Fruit fly (Drosophila melanogaster): ENCODE measurements around the gene Mst27D.

Mst27D gene

DNA sequence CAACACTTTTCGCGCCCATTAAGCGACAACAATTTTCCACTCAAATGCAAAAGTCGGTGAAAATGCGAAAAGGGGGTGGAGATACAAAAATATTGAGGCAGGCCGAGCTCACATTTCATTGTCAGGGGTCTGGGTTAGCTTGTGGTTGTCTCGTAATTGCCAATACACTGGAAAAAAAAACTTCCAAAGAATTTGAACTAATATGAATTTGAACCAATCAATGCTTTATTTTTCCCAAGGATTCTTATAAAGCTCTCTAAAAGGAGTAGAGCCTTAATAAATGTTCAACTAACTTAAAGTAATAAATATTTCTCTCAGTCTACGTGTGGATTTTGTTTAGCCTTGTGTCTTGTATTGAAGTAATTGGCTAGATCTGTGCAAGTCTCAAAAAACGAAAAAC, 12.4 kb upstream of the Mst27D start (continued):
- peak; percentile 37 for TF ChIP-seq Blimp-1 (GFP tag; optimal IDR thresholded peaks at IDR 0.05)
- no peak for TF ChIP-seq CG8359 (GFP tag; optimal IDR thresholded peaks at IDR 0.05; ENCODE audit: borderline replicate concordance)
- TF ChIP-seq sisA (GFP tag; IDR thresholded peaks at IDR 0.05): peak; percentile 13; the same call in 1 of the 2 replicates
- no peak for TF ChIP-seq insv (GFP tag; optimal IDR thresholded peaks at IDR 0.05)
- TF ChIP-seq dm (GFP tag; optimal IDR thresholded peaks at IDR 0.05): no peak
- no peak for TF ChIP-seq CG15514 (GFP tag; optimal IDR thresholded peaks at IDR 0.05)
- TF ChIP-seq dpn (GFP tag; optimal IDR thresholded peaks at IDR 0.05): peak in 1 of 2 experiments; percentile 20
- no peak for TF ChIP-seq fd102C (GFP tag; optimal IDR thresholded peaks at IDR 0.05)
- TF ChIP-seq CG9215 (GFP tag; IDR thresholded peaks at IDR 0.05): no peak
- no peak for TF ChIP-seq Optix (GFP tag; IDR thresholded peaks at IDR 0.05)
- TF ChIP-seq Neu2 (GFP tag; optimal IDR thresholded peaks at IDR 0.05; ENCODE audit: borderline replicate concordance): no peak
- no peak for TF ChIP-seq shn (GFP tag; optimal IDR thresholded peaks at IDR 0.05)
- no peak for TF ChIP-seq CG17186 (GFP tag; optimal IDR thresholded peaks at IDR 0.05)
- TF ChIP-seq Elba2 (GFP tag; optimal IDR thresholded peaks at IDR 0.05): no peak
- no peak for TF ChIP-seq grn (GFP tag; optimal IDR thresholded peaks at IDR 0.05)
- no peak for TF ChIP-seq CG13296 (GFP tag; optimal IDR thresholded peaks at IDR 0.05)
- TF ChIP-seq lov (optimal IDR thresholded peaks at IDR 0.05): no peak
- 0 out of 3 replicates have a peak, but pooled peaks have one; percentile 51 for TF ChIP-seq lov (GFP tag; IDR thresholded peaks at IDR 0.05)
- no peak for TF ChIP-seq CG4617 (GFP tag; optimal IDR thresholded peaks at IDR 0.05; ENCODE audit: borderline replicate concordance)
- no peak for TF ChIP-seq CG12769 (tag; optimal IDR thresholded peaks at IDR 0.05)
- TF ChIP-seq sug (tag; optimal IDR thresholded peaks at IDR 0.05): no peak
- no peak for TF ChIP-seq CG7745 (tag; optimal IDR thresholded peaks at IDR 0.05)
- peak; percentile 25 for TF ChIP-seq az2 (GFP tag; optimal IDR thresholded peaks at IDR 0.05)
- TF ChIP-seq trem (tag; optimal IDR thresholded peaks at IDR 0.05): no peak
- TF ChIP-seq ATbp (GFP tag; optimal IDR thresholded peaks at IDR 0.05): no peak
- no peak for TF ChIP-seq Mad (GFP tag; optimal IDR thresholded peaks at IDR 0.05)
- TF ChIP-seq CG2875 (GFP tag; optimal IDR thresholded peaks at IDR 0.05): no peak
- TF ChIP-seq pho (GFP tag; optimal IDR thresholded peaks at IDR 0.05): no peak
- TF ChIP-seq CG10267 (tag; optimal IDR thresholded peaks at IDR 0.05): peak; percentile 10
- no peak for TF ChIP-seq CG4707 (GFP tag; optimal IDR thresholded peaks at IDR 0.05)
- peak; percentile 64 for TF ChIP-seq Drgx (GFP tag; IDR thresholded peaks at IDR 0.05)
- no peak for TF ChIP-seq unc-4 (GFP tag; IDR thresholded peaks at IDR 0.05; ENCODE audit: partially characterized antibody)
- TF ChIP-seq nerfin-2 (GFP tag; IDR thresholded peaks at IDR 0.05; ENCODE audit: partially characterized antibody): no peak
- peak; percentile 49 for TF ChIP-seq unpg (GFP tag; optimal IDR thresholded peaks at IDR 0.05)
- TF ChIP-seq Oli (tag; optimal IDR thresholded peaks at IDR 0.05): peak; percentile 21
- TF ChIP-seq CG3163 (GFP tag; optimal IDR thresholded peaks at IDR 0.05): no peak
- peak; percentile 26 for TF ChIP-seq CG4424 (GFP tag; optimal IDR thresholded peaks at IDR 0.05)
- TF ChIP-seq HLH4C (GFP tag; IDR thresholded peaks at IDR 0.05; ENCODE audit: partially characterized antibody): no peak
- TF ChIP-seq CG7372 (GFP tag; IDR thresholded peaks at IDR 0.05): no peak
- no peak for TF ChIP-seq fd96Cb (tag; optimal IDR thresholded peaks at IDR 0.05)
- TF ChIP-seq CG15479 (GFP tag; optimal IDR thresholded peaks at IDR 0.05): no peak
- TF ChIP-seq toy (GFP tag; IDR thresholded peaks at IDR 0.05): no peak
- no peak for TF ChIP-seq CG8944 (GFP tag; optimal IDR thresholded peaks at IDR 0.05)
- no peak for TF ChIP-seq CG31224 (GFP tag; IDR thresholded peaks at IDR 0.05)
- no peak for TF ChIP-seq slou (GFP tag; optimal IDR thresholded peaks at IDR 0.05)
- TF ChIP-seq CG17829 (tag; optimal IDR thresholded peaks at IDR 0.05): peak; percentile 4
- TF ChIP-seq CkIIα-i1 (GFP tag; IDR thresholded peaks at IDR 0.05): no peak
- no peak for TF ChIP-seq Asciz (GFP tag; optimal IDR thresholded peaks at IDR 0.05)
- no peak for TF ChIP-seq Oaz (GFP tag; IDR thresholded peaks at IDR 0.05)
- no peak for TF ChIP-seq pan (optimal IDR thresholded peaks at IDR 0.05)
- no peak for TF ChIP-seq pan (GFP tag; optimal IDR thresholded peaks at IDR 0.05 in 1 of 2, IDR thresholded peaks at IDR 0.05 in 1 of 2)

All from whole organism, embryonic.